Fruit fly (Drosophila melanogaster): ENCODE data around the gene Nhe1.
A peak's percentile ranks its signal among the peaks of the same experiment; 100 is the strongest.

Nhe1 gene

dm6 chr2L:102161-102761 lies 4.3 kb downstream of the Nhe1 start, which contains the start of gene Creld (continued):
- TF ChIP-seq tin (GFP tag; optimal IDR thresholded peaks at IDR 0.05) = no peak
- no peak for TF ChIP-seq Nf-YB (GFP tag; optimal IDR thresholded peaks at IDR 0.05)
- no peak for TF ChIP-seq Hey (tag; optimal IDR thresholded peaks at IDR 0.05)
- peak; percentile 100 for TF ChIP-seq amos (GFP tag; IDR thresholded peaks at IDR 0.05; ENCODE audit: partially characterized antibody)
- no peak for TF ChIP-seq CG5953 (GFP tag; IDR thresholded peaks at IDR 0.05)
- TF ChIP-seq repo (GFP tag; optimal IDR thresholded peaks at IDR 0.05) = no peak
- no peak for TF ChIP-seq ranshi (GFP tag; IDR thresholded peaks at IDR 0.05)
- peak; percentile 99 for TF ChIP-seq nerfin-2 (GFP tag; IDR thresholded peaks at IDR 0.05; ENCODE audit: partially characterized antibody)
- TF ChIP-seq CG13624 (GFP tag; optimal IDR thresholded peaks at IDR 0.05) = peak; percentile 52
- no peak for TF ChIP-seq pb (GFP tag; optimal IDR thresholded peaks at IDR 0.05)
- peak; percentile 74 for TF ChIP-seq HmgZ (tag; optimal IDR thresholded peaks at IDR 0.05)
- TF ChIP-seq CG17186 (GFP tag; optimal IDR thresholded peaks at IDR 0.05) = peak; percentile 45
- peak; percentile 13 for TF ChIP-seq HmgD (GFP tag; optimal IDR thresholded peaks at IDR 0.05)
- peak; percentile 100 for TF ChIP-seq HLH4C (GFP tag; IDR thresholded peaks at IDR 0.05; ENCODE audit: partially characterized antibody)
- no peak for TF ChIP-seq CG13775 (GFP tag; optimal IDR thresholded peaks at IDR 0.05)
- no peak for TF ChIP-seq ken (GFP tag; IDR thresholded peaks at IDR 0.05)
- TF ChIP-seq Hr39 (optimal IDR thresholded peaks at IDR 0.05) = no peak
- TF ChIP-seq dm (GFP tag; optimal IDR thresholded peaks at IDR 0.05) = peak; percentile 20
- no peak for TF ChIP-seq CG11723 (GFP tag; optimal IDR thresholded peaks at IDR 0.05)
- TF ChIP-seq CG10959 (GFP tag; IDR thresholded peaks at IDR 0.05) = no peak
- no peak for TF ChIP-seq fd96Cb (tag; optimal IDR thresholded peaks at IDR 0.05)
- TF ChIP-seq lola (GFP tag; optimal IDR thresholded peaks at IDR 0.05) = no peak
- TF ChIP-seq run (tag; optimal IDR thresholded peaks at IDR 0.05) = no peak
- TF ChIP-seq NfI (GFP tag; optimal IDR thresholded peaks at IDR 0.05) = no peak
- no peak for TF ChIP-seq CG2678 (tag; optimal IDR thresholded peaks at IDR 0.05)
- no peak for TF ChIP-seq nau (GFP tag; optimal IDR thresholded peaks at IDR 0.05)
- no peak for TF ChIP-seq CG34376 (GFP tag; optimal IDR thresholded peaks at IDR 0.05)
- no peak for TF ChIP-seq HLH54F (GFP tag; optimal IDR thresholded peaks at IDR 0.05)
- TF ChIP-seq Oaz (GFP tag; IDR thresholded peaks at IDR 0.05) = no peak
- TF ChIP-seq Max (GFP tag; optimal IDR thresholded peaks at IDR 0.05) = peak; percentile 8
- TF ChIP-seq slbo (GFP tag; IDR thresholded peaks at IDR 0.05) = no peak
- TF ChIP-seq vfl (GFP tag; optimal IDR thresholded peaks at IDR 0.05) = peak; percentile 23
- no peak for TF ChIP-seq CG30403 (GFP tag; optimal IDR thresholded peaks at IDR 0.05)
- no peak for TF ChIP-seq CG1832 (GFP tag; optimal IDR thresholded peaks at IDR 0.05)
- TF ChIP-seq pzg (GFP tag; optimal IDR thresholded peaks at IDR 0.05) = peak; percentile 93
- peak; percentile 99 for TF ChIP-seq BEAF-32 (GFP tag; optimal IDR thresholded peaks at IDR 0.05)
- no peak for TF ChIP-seq wdn (GFP tag; IDR thresholded peaks at IDR 0.05)
- peak; percentile 14 for TF ChIP-seq CHES-1-like (GFP tag; optimal IDR thresholded peaks at IDR 0.05)
- TF ChIP-seq CG9437 (GFP tag; optimal IDR thresholded peaks at IDR 0.05) = peak; percentile 89
- TF ChIP-seq CG7745 (tag; optimal IDR thresholded peaks at IDR 0.05) = no peak
- no peak for TF ChIP-seq fru (optimal IDR thresholded peaks at IDR 0.05)
- no peak for TF ChIP-seq cad (GFP tag; optimal IDR thresholded peaks at IDR 0.05)
- TF ChIP-seq pfk (GFP tag; optimal IDR thresholded peaks at IDR 0.05) = no peak
- peak; percentile 90 for TF ChIP-seq MBD-R2 (GFP tag; IDR thresholded peaks at IDR 0.05)
- peak; percentile 67 for TF ChIP-seq YL-1 (GFP tag; optimal IDR thresholded peaks at IDR 0.05)
- no peak for TF ChIP-seq CG1602 (GFP tag; optimal IDR thresholded peaks at IDR 0.05)
- TF ChIP-seq Atf-2 (GFP tag; optimal IDR thresholded peaks at IDR 0.05) = peak; percentile 0
- no peak for TF ChIP-seq gt (GFP tag; IDR thresholded peaks at IDR 0.05)
- no peak for TF ChIP-seq CG10543 (GFP tag; optimal IDR thresholded peaks at IDR 0.05)
- peak; percentile 100 for TF ChIP-seq Bgb (GFP tag; IDR thresholded peaks at IDR 0.05; ENCODE audit: partially characterized antibody)
- TF ChIP-seq pita (GFP tag; optimal IDR thresholded peaks at IDR 0.05) = peak; percentile 47

Measured in whole organism, embryonic.